Worm (Caenorhabditis elegans): ENCODE results near the gene sur-7.

- no peak for TF ChIP-seq tbx-37 (GFP tag; conservative IDR thresholded peaks at IDR 0.05)
- no peak for TF ChIP-seq flt-1 (GFP tag; IDR thresholded peaks at IDR 0.05)
- no peak for TF ChIP-seq aly-1 (tag; optimal IDR thresholded peaks at IDR 0.05)
- no peak for TF ChIP-seq pes-1 (GFP tag; IDR thresholded peaks at IDR 0.05)
Measured at ce11 chrX:16387206-16387605, 10.8 kb downstream of the sur-7 start.
